Worm (Caenorhabditis elegans) whole organism, L1 larva: ENCODE measurements around the gene B0507.2.

ENCODE experiments used
- C16A3.4 ChIP-seq: fragments of 150-350 bp; optimal IDR thresholded peaks from 2 replicates; lab custom pipeline; 2014; ENCODE audit warnings: missing biosample characterization, missing genetic modification characterization
- F16B12.6 ChIP-seq: fragments of 150-350 bp; optimal IDR thresholded peaks from 2 replicates; lab custom pipeline; 2014; ENCODE audit warnings: missing biosample characterization, missing genetic modification characterization
- alr-1 ChIP-seq: fragments of 200-800 bp; sonication (Bioruptor generic); optimal IDR thresholded peaks from 2 replicates; lab custom pipeline; 2018; ENCODE audit warnings: borderline replicate concordance, mild to moderate bottlenecking, missing genetic modification characterization, missing compliant biosample characterization
- ama-1 ChIP-seq: fragments of 150-350 bp; optimal IDR thresholded peaks from 2 replicates; lab custom pipeline; 2014
- ceh-8 ChIP-seq: fragments of 200-800 bp; sonication (Bioruptor generic); optimal IDR thresholded peaks from 2 replicates; lab custom pipeline; 2018; ENCODE audit warnings: mild to moderate bottlenecking, missing genetic modification characterization, moderate library complexity, missing compliant biosample characterization
- ceh-90 ChIP-seq: sonication (generic microtip); optimal IDR thresholded peaks from 2 replicates; lab custom pipeline; 2016; ENCODE audit warnings: missing genetic modification characterization, missing compliant biosample characterization
- dpl-1 ChIP-seq, 3 experiments: fragments of 150-350 bp in 2 of 3; sonication (generic microtip) in 1 of 3; optimal IDR thresholded peaks; 2 replicates each; lab custom pipeline; 2014 to 2017; ENCODE audit warnings: missing biosample characterization in 3 of 3, missing genetic modification characterization in 3 of 3, missing genetic modification reagents in 3 of 3
- dsc-1 ChIP-seq: sonication (generic microtip); optimal IDR thresholded peaks from 2 replicates; lab custom pipeline; 2016; ENCODE audit warnings: mild to moderate bottlenecking, missing genetic modification characterization, missing compliant biosample characterization
- efl-1 ChIP-seq, 4 experiments: fragments of 150-350 bp; optimal IDR thresholded peaks in 3 of 4; peaks in 1 of 4; 1 replicate in 1 of 4; 2 replicates in 3 of 4; lab custom pipeline; 2014; ENCODE audit warnings: missing biosample characterization in 2 of 4, missing genetic modification characterization in 2 of 4, missing genetic modification reagents in 2 of 4
- elt-2 ChIP-seq: sonication (generic microtip); optimal IDR thresholded peaks from 2 replicates; lab custom pipeline; 2016; ENCODE audit warnings: missing genetic modification characterization, mild to moderate bottlenecking, inconsistent platforms, missing compliant biosample characterization, missing genetic modification reagents
- fkh-4 ChIP-seq: sonication (generic microtip); optimal IDR thresholded peaks from 2 replicates; lab custom pipeline; 2016; ENCODE audit warnings: missing compliant biosample characterization, missing genetic modification characterization, borderline replicate concordance
- hlh-4 ChIP-seq: sonication (generic microtip); optimal IDR thresholded peaks from 2 replicates; lab custom pipeline; 2016; ENCODE audit warnings: mild to moderate bottlenecking, missing genetic modification characterization, missing compliant biosample characterization
- irx-1 ChIP-seq: sonication (generic microtip); optimal IDR thresholded peaks from 2 replicates; lab custom pipeline; 2016; ENCODE audit warnings: missing genetic modification characterization, missing compliant biosample characterization
- isw-1 ChIP-seq: fragments of 200-800 bp; sonication (Bioruptor generic); IDR thresholded peaks from 2 replicates; pipeline ENCODE4 v1.3.6; 2022; ENCODE audit warnings: missing genetic modification characterization, missing compliant biosample characterization
- jun-1 ChIP-seq: fragments of 150-350 bp; optimal IDR thresholded peaks from 2 replicates; lab custom pipeline; 2014; ENCODE audit warnings: missing biosample characterization, missing genetic modification reagents, missing genetic modification characterization
- lin-14 ChIP-seq: fragments of 200-800 bp; sonication (Bioruptor generic); optimal IDR thresholded peaks from 2 replicates; lab custom pipeline; 2018; ENCODE audit warnings: mild to moderate bottlenecking, missing genetic modification characterization, moderate library complexity, missing compliant biosample characterization
- lin-35 ChIP-seq, 2 experiments: fragments of 150-350 bp; optimal IDR thresholded peaks; 2 replicates each; lab custom pipeline; 2014; ENCODE audit warnings: missing biosample characterization in 2 of 2, missing genetic modification characterization in 2 of 2, missing genetic modification reagents in 2 of 2
- lsy-2 ChIP-seq, 2 experiments: fragments of 150-350 bp; optimal IDR thresholded peaks; 2 replicates each; lab custom pipeline; 2014; ENCODE audit warnings: missing biosample characterization in 2 of 2, missing genetic modification characterization in 2 of 2
- mef-2 ChIP-seq: fragments of 150-350 bp; optimal IDR thresholded peaks from 2 replicates; lab custom pipeline; 2014; ENCODE audit warnings: missing biosample characterization, missing genetic modification characterization
- nhr-11 ChIP-seq: fragments of 150-350 bp; optimal IDR thresholded peaks from 2 replicates; lab custom pipeline; 2014; ENCODE audit warnings: missing biosample characterization, missing genetic modification characterization
- nhr-20 ChIP-seq: sonication (generic microtip); optimal IDR thresholded peaks from 2 replicates; lab custom pipeline; 2016; ENCODE audit warnings: mild to moderate bottlenecking, missing genetic modification characterization, missing compliant biosample characterization
- nhr-237 ChIP-seq: fragments of 150-350 bp; optimal IDR thresholded peaks from 2 replicates; lab custom pipeline; 2014; ENCODE audit warnings: missing biosample characterization, missing genetic modification characterization
- nhr-47 ChIP-seq: sonication (generic microtip); optimal IDR thresholded peaks from 2 replicates; lab custom pipeline; 2016; ENCODE audit warnings: mild to moderate bottlenecking, missing genetic modification characterization, moderate library complexity, missing compliant biosample characterization
- nhr-71 ChIP-seq: sonication (generic microtip); optimal IDR thresholded peaks from 2 replicates; lab custom pipeline; 2016; ENCODE audit warnings: mild to moderate bottlenecking, missing genetic modification characterization, moderate library complexity, missing compliant biosample characterization
- nhr-76 ChIP-seq: sonication (generic microtip); optimal IDR thresholded peaks from 2 replicates; lab custom pipeline; 2017; ENCODE audit warnings: missing biosample characterization, missing genetic modification characterization
- nhr-84 ChIP-seq: sonication (generic microtip); optimal IDR thresholded peaks from 2 replicates; lab custom pipeline; 2017; ENCODE audit warnings: missing biosample characterization, missing genetic modification characterization
- nhr-85 ChIP-seq: sonication (generic microtip); peaks from one replicate; lab custom pipeline; 2016; ENCODE audit warnings: missing genetic modification characterization, inconsistent platforms, missing compliant biosample characterization
- pag-3 ChIP-seq: sonication (generic microtip); optimal IDR thresholded peaks from 2 replicates; lab custom pipeline; 2017; ENCODE audit warnings: missing genetic modification characterization, mild to moderate bottlenecking, missing compliant biosample characterization, antibody characterized with exemption, borderline replicate concordance; ENCODE audit not compliant: insufficient read depth
- rnt-1 ChIP-seq: sonication (generic microtip); optimal IDR thresholded peaks from 2 replicates; lab custom pipeline; 2016; ENCODE audit warnings: mild to moderate bottlenecking, missing genetic modification characterization, moderate library complexity, missing compliant biosample characterization
- snpc-4 ChIP-seq: fragments of 150-350 bp; optimal IDR thresholded peaks from 2 replicates; lab custom pipeline; 2014; ENCODE audit warnings: missing biosample characterization, missing genetic modification characterization
- sup-37 ChIP-seq: fragments of 200-800 bp; sonication (Bioruptor generic); optimal IDR thresholded peaks from 2 replicates; lab custom pipeline; 2018; ENCODE audit warnings: mild to moderate bottlenecking, missing genetic modification characterization, missing compliant biosample characterization
- tlp-1 ChIP-seq: fragments of 150-350 bp; optimal IDR thresholded peaks from 2 replicates; lab custom pipeline; 2014; ENCODE audit warnings: missing biosample characterization, missing genetic modification characterization
- unc-130 ChIP-seq: fragments of 150-350 bp; optimal IDR thresholded peaks from 2 replicates; lab custom pipeline; 2017; ENCODE audit warnings: missing biosample characterization, missing genetic modification characterization, inconsistent platforms
- unc-30 ChIP-seq: sonication (generic microtip); optimal IDR thresholded peaks from 2 replicates; lab custom pipeline; 2017; ENCODE audit warnings: missing biosample characterization, missing genetic modification characterization
- unc-98 ChIP-seq: fragments of 200-800 bp; sonication (Bioruptor generic); IDR thresholded peaks from 2 replicates; pipeline ENCODE4 v1.3.6; 2022; ENCODE audit warnings: missing genetic modification characterization, missing compliant biosample characterization
- vab-15 ChIP-seq: sonication (generic microtip); optimal IDR thresholded peaks from 2 replicates; lab custom pipeline; 2017; ENCODE audit warnings: missing genotype, mild to moderate bottlenecking, missing genetic modification characterization, missing compliant biosample characterization
- xbp-1 ChIP-seq: sonication (generic microtip); optimal IDR thresholded peaks from 2 replicates; lab custom pipeline; 2016; ENCODE audit warnings: missing genetic modification characterization, missing compliant biosample characterization

B0507.2 gene

DNA sequence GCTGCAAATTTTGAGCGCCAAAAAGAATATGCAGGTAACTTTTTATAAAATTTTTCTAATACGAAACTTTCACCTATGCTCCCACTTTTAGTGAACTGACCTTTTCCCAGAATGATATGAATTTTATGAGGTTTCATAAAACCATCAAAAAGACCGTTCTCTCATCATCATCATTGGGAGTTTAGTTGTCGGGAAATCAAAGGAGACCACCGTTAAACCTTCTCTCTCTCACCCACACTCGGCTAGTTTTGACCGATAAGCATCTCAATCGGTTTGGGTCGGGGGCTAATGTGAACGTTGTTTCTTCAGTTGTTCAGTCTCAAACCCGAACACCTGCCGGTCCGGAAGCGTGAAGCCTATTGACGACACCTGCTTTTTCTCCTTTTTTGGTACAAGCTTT lies 22.1 kb downstream of the B0507.2 start:
- TF ChIP-seq dsc-1 (tag; lab: Kevin White, UChicago) (no peak), efl-1 (optimal IDR thresholded peaks at IDR 0.05; lab: Kevin White, UChicago) (no peak), efl-1 (GFP tag; optimal IDR thresholded peaks at IDR 0.05 in 1 of 2; lab: Kevin White, UChicago) (peak in 1 of 2 experiments; percentile 75)
- TF ChIP-seq, all 84 proteins: peak for 1

DNA sequence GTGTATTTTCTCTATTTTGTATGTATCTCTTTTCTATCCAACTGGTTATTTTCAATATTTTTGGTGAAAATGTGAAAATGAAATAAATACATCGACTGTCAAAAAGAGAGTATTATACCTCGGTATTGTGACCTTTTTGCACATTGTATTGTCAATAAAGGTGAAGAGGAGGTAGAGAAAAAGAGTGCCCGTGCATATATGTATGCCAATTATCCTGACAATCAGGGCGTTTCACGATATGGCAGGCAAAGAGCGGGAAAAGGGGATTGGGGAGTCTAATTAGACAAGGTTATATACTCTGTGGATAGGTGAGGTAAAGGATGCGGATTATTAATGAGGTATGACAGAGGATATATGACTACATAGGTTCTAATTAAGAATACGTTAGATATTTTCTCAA lies 22.8 kb downstream of the B0507.2 start:
- no peak for TF ChIP-seq hlh-4 (tag; lab: Kevin White, UChicago)
- TF ChIP-seq xbp-1 (tag; lab: Kevin White, UChicago) = no peak
- TF ChIP-seq ama-1 (lab: Kevin White, UChicago) = no peak
- no peak for TF ChIP-seq dpl-1 (GFP tag; optimal IDR thresholded peaks at IDR 0.05; lab: Kevin White, UChicago)
- TF ChIP-seq ceh-90 (tag; lab: Kevin White, UChicago) = no peak
- TF ChIP-seq nhr-85 (tag; lab: Kevin White, UChicago) = no peak
- no peak for TF ChIP-seq nhr-11
- peak; percentile 5 for TF ChIP-seq lin-14 (GFP tag; lab: Kevin White, UChicago)
- TF ChIP-seq efl-1 (optimal IDR thresholded peaks at IDR 0.05; lab: Kevin White, UChicago) = no peak
- TF ChIP-seq efl-1 (GFP tag; optimal IDR thresholded peaks at IDR 0.05 in 1 of 2; lab: Kevin White, UChicago) = peak in 1 of 2 experiments; percentile 49
- no peak for TF ChIP-seq mef-2 (tag; lab: Kevin White, UChicago)
- TF ChIP-seq isw-1 (GFP tag; lab: Robert Waterston, UW) = no peak
- TF ChIP-seq lin-35 (GFP tag; optimal IDR thresholded peaks at IDR 0.05; lab: Kevin White, UChicago) = no peak
- no peak for TF ChIP-seq ceh-8 (GFP tag; lab: Kevin White, UChicago)
- TF ChIP-seq irx-1 (tag; lab: Kevin White, UChicago) = no peak
- no peak for TF ChIP-seq vab-15 (tag; lab: Kevin White, UChicago)
- TF ChIP-seq unc-130 = no peak
- TF ChIP-seq nhr-84 (tag; lab: Kevin White, UChicago) = no peak
- TF ChIP-seq dsc-1 (tag; lab: Kevin White, UChicago) = peak; percentile 28
- no peak for TF ChIP-seq pag-3 (tag; lab: Kevin White, UChicago)
- TF ChIP-seq tlp-1 = no peak
- TF ChIP-seq nhr-47 = no peak
- TF ChIP-seq nhr-71 = no peak

DNA sequence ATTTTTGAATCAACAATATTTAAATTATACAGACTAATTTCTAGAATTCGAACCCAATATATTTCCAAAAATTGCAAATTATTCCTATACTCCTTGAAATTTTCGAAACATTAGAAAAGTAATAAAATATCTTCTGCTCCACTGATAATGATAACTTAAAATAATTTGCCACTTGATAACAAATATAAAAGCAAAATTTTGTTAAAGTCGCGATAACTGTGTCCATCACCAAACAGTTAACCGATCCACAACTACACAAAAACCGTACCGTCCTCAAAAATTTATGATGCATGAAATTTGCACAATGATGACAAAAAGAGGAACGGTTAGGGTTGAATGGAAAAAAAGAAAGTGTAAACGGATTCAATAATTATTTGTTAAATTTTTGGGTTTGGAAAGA lies 24.3 kb downstream of the B0507.2 start:
- TF ChIP-seq unc-30 (no peak), nhr-76 (tag; lab: Kevin White, UChicago) (no peak), nhr-20 (tag; lab: Kevin White, UChicago) (no peak), ama-1 (lab: Kevin White, UChicago) (no peak), elt-2 (tag; lab: Kevin White, UChicago) (no peak), ceh-8 (GFP tag; lab: Kevin White, UChicago) (no peak), lsy-2 (tag; optimal IDR thresholded peaks at IDR 0.05; lab: Kevin White, UChicago) (no peak), jun-1 (tag; lab: Kevin White, UChicago) (no peak), C16A3.4 (tag; lab: Kevin White, UChicago) (no peak), nhr-237 (tag; lab: Kevin White, UChicago) (no peak), unc-98 (GFP tag; lab: Robert Waterston, UW) (no peak), fkh-4 (tag; lab: Kevin White, UChicago) (no peak), rnt-1 (no peak), sup-37 (GFP tag; lab: Kevin White, UChicago) (no peak), F16B12.6 (tag; lab: Kevin White, UChicago) (no peak), mef-2 (tag; lab: Kevin White, UChicago) (no peak), alr-1 (tag; lab: Kevin White, UChicago) (no peak), snpc-4 (tag; lab: Kevin White, UChicago) (no peak)
